Worm (Caenorhabditis elegans) whole organism, late embryonic: ENCODE measurements around the gene nex-1.

Experiments used
- F13H6.1 ChIP-seq: sonication (generic microtip); optimal IDR thresholded peaks from 2 replicates; lab custom pipeline; 2016; ENCODE audit warnings: missing genetic modification characterization, missing compliant biosample characterization
- Y22D7AL.16 ChIP-seq: sonication (generic microtip); optimal IDR thresholded peaks from 2 replicates; lab custom pipeline; 2016; ENCODE audit warnings: missing genetic modification characterization, missing compliant biosample characterization
- ahr-1 ChIP-seq: sonication (generic microtip); optimal IDR thresholded peaks from 2 replicates; lab custom pipeline; 2016; ENCODE audit warnings: missing genetic modification characterization, missing compliant biosample characterization
- ceh-18 ChIP-seq: sonication (generic microtip); optimal IDR thresholded peaks from 2 replicates; lab custom pipeline; 2016; ENCODE audit warnings: missing genetic modification characterization, missing compliant biosample characterization
- ceh-19 ChIP-seq: fragments of 200-800 bp; sonication (Bioruptor generic); optimal IDR thresholded peaks from 2 replicates; lab custom pipeline; 2018; ENCODE audit warnings: mild to moderate bottlenecking, missing genetic modification characterization, missing compliant biosample characterization
- ceh-2 ChIP-seq: sonication (generic microtip); optimal IDR thresholded peaks from 2 replicates; lab custom pipeline; 2016; ENCODE audit warnings: missing genotype, missing genetic modification characterization, missing compliant biosample characterization
- ceh-24 ChIP-seq: sonication (generic microtip); optimal IDR thresholded peaks from 2 replicates; lab custom pipeline; 2016; ENCODE audit warnings: mild to moderate bottlenecking, missing genetic modification characterization, missing compliant biosample characterization
- ceh-30 ChIP-seq: fragments of 150-350 bp; optimal IDR thresholded peaks from 2 replicates; lab custom pipeline; 2014; ENCODE audit warnings: missing biosample characterization, missing genetic modification characterization
- ceh-31 ChIP-seq: sonication (generic microtip); optimal IDR thresholded peaks from 2 replicates; lab custom pipeline; 2016; ENCODE audit warnings: missing genetic modification characterization, missing compliant biosample characterization
- ceh-45 ChIP-seq: fragments of 200-800 bp; sonication (Bioruptor generic); IDR thresholded peaks from 2 replicates; pipeline ENCODE4 v1.3.6; 2022; ENCODE audit warnings: missing genetic modification reagents, missing genetic modification characterization, missing compliant biosample characterization
- ceh-48 ChIP-seq: sonication (generic microtip); optimal IDR thresholded peaks from 2 replicates; lab custom pipeline; 2016; ENCODE audit warnings: missing genetic modification characterization, inconsistent platforms, missing compliant biosample characterization
- ceh-9 ChIP-seq: sonication (generic microtip); optimal IDR thresholded peaks from 2 replicates; lab custom pipeline; 2016; ENCODE audit warnings: mild to moderate bottlenecking, missing genetic modification characterization, inconsistent platforms, missing compliant biosample characterization
- che-1 ChIP-seq: sonication (generic microtip); optimal IDR thresholded peaks from 2 replicates; lab custom pipeline; 2016; ENCODE audit warnings: mild to moderate bottlenecking, missing genetic modification characterization, missing compliant biosample characterization
- elt-4 ChIP-seq: sonication (generic microtip); optimal IDR thresholded peaks from 2 replicates; lab custom pipeline; 2016; ENCODE audit warnings: missing genetic modification characterization, missing compliant biosample characterization
- ets-4 ChIP-seq: sonication (generic microtip); optimal IDR thresholded peaks from 2 replicates; lab custom pipeline; 2016; ENCODE audit warnings: missing genetic modification characterization, missing compliant biosample characterization
- eyg-1 ChIP-seq: sonication (generic microtip); optimal IDR thresholded peaks from 2 replicates; lab custom pipeline; 2016; ENCODE audit warnings: missing genotype, missing genetic modification characterization, missing compliant biosample characterization
- fax-1 ChIP-seq: sonication (generic microtip); optimal IDR thresholded peaks from 2 replicates; lab custom pipeline; 2016; ENCODE audit warnings: missing genotype, missing genetic modification characterization, missing compliant biosample characterization
- fkh-6 ChIP-seq: sonication (generic microtip); optimal IDR thresholded peaks from 2 replicates; lab custom pipeline; 2016; ENCODE audit warnings: missing genetic modification characterization, missing compliant biosample characterization
- hlh-13 ChIP-seq: fragments of 200-800 bp; sonication (Bioruptor generic); optimal IDR thresholded peaks from 2 replicates; lab custom pipeline; 2018; ENCODE audit warnings: mild to moderate bottlenecking, missing genetic modification characterization, missing compliant biosample characterization
- hlh-30 ChIP-seq: sonication (generic microtip); optimal IDR thresholded peaks from 2 replicates; lab custom pipeline; 2017; ENCODE audit warnings: antibody characterized with exemption, missing genetic modification characterization, missing compliant biosample characterization; ENCODE audit not compliant: insufficient read depth
- hlh-6 ChIP-seq: sonication (generic microtip); optimal IDR thresholded peaks from 2 replicates; lab custom pipeline; 2016; ENCODE audit warnings: missing genotype, missing genetic modification characterization, missing compliant biosample characterization
- hlh-8 ChIP-seq: sonication (generic microtip); optimal IDR thresholded peaks from 2 replicates; lab custom pipeline; 2016; ENCODE audit warnings: missing genotype, missing genetic modification characterization, missing compliant biosample characterization
- lim-6 ChIP-seq: sonication (generic microtip); optimal IDR thresholded peaks from 2 replicates; lab custom pipeline; 2016; ENCODE audit warnings: missing genetic modification characterization, missing compliant biosample characterization
- lin-11 ChIP-seq: fragments of 200-800 bp; sonication (Bioruptor generic); optimal IDR thresholded peaks from 2 replicates; lab custom pipeline; 2018; ENCODE audit warnings: mild to moderate bottlenecking, missing genetic modification characterization, missing compliant biosample characterization
- madf-2 ChIP-seq: sonication (generic microtip); optimal IDR thresholded peaks from 2 replicates; lab custom pipeline; 2017; ENCODE audit warnings: missing genetic modification characterization, missing compliant biosample characterization
- mec-3 ChIP-seq: sonication (generic microtip); optimal IDR thresholded peaks from 2 replicates; lab custom pipeline; 2016; ENCODE audit warnings: borderline replicate concordance, missing genetic modification characterization, missing compliant biosample characterization
- nfya-1 ChIP-seq: sonication (generic microtip); optimal IDR thresholded peaks from 2 replicates; lab custom pipeline; 2017; ENCODE audit warnings: missing genetic modification characterization, mild to moderate bottlenecking, missing compliant biosample characterization, antibody characterized with exemption, moderate library complexity
- npax-4 ChIP-seq: sonication (generic microtip); optimal IDR thresholded peaks from 2 replicates; lab custom pipeline; 2016; ENCODE audit warnings: missing genetic modification characterization, missing compliant biosample characterization
- odd-2 ChIP-seq: sonication (generic microtip); optimal IDR thresholded peaks from 2 replicates; lab custom pipeline; 2017; ENCODE audit warnings: antibody characterized with exemption, mild to moderate bottlenecking, missing genetic modification characterization, missing compliant biosample characterization
- pat-9 ChIP-seq: fragments of 200-800 bp; sonication (Bioruptor generic); optimal IDR thresholded peaks from 2 replicates; lab custom pipeline; 2018; ENCODE audit warnings: mild to moderate bottlenecking, missing genetic modification characterization, moderate library complexity, missing compliant biosample characterization
- pha-2 ChIP-seq: sonication (generic microtip); optimal IDR thresholded peaks from 2 replicates; lab custom pipeline; 2017; ENCODE audit warnings: mild to moderate bottlenecking, missing genetic modification characterization, missing compliant biosample characterization
- pha-4 ChIP-seq: fragments of 150-350 bp; optimal IDR thresholded peaks from 2 replicates; lab custom pipeline; 2018; ENCODE audit warnings: missing biosample characterization, missing genetic modification reagents, missing genetic modification characterization
- pqm-1 ChIP-seq: sonication (generic microtip); optimal IDR thresholded peaks from 2 replicates; lab custom pipeline; 2016; ENCODE audit warnings: missing genetic modification characterization, missing compliant biosample characterization
- pros-1 ChIP-seq: fragments of 150-350 bp; optimal IDR thresholded peaks from 2 replicates; lab custom pipeline; 2014; ENCODE audit warnings: missing biosample characterization, missing genetic modification reagents, missing genetic modification characterization
- ref-2 ChIP-seq: sonication (generic microtip); optimal IDR thresholded peaks from 2 replicates; lab custom pipeline; 2016; ENCODE audit warnings: missing genetic modification characterization, missing compliant biosample characterization
- rnt-1 ChIP-seq: sonication (generic microtip); optimal IDR thresholded peaks from 2 replicates; lab custom pipeline; 2016; ENCODE audit warnings: missing genetic modification characterization, missing compliant biosample characterization
- sox-4 ChIP-seq: sonication (generic microtip); optimal IDR thresholded peaks from 2 replicates; lab custom pipeline; 2017; ENCODE audit warnings: mild to moderate bottlenecking, missing genetic modification characterization, inconsistent platforms, missing compliant biosample characterization
- tbx-2 ChIP-seq: sonication (generic microtip); optimal IDR thresholded peaks from 2 replicates; lab custom pipeline; 2016; ENCODE audit warnings: missing genetic modification characterization, missing compliant biosample characterization
- tbx-7 ChIP-seq: sonication (generic microtip); optimal IDR thresholded peaks from 2 replicates; lab custom pipeline; 2016; ENCODE audit warnings: missing genotype, missing genetic modification characterization, missing compliant biosample characterization
- ttx-3 ChIP-seq: sonication (generic microtip); optimal IDR thresholded peaks from 2 replicates; lab custom pipeline; 2016; ENCODE audit warnings: missing genetic modification reagents, missing genetic modification characterization, missing compliant biosample characterization
- unc-3 ChIP-seq, 2 experiments: fragments of 200-800 bp in 1 of 2; sonication (Bioruptor generic) in 1 of 2; sonication (generic microtip) in 1 of 2; conservative IDR thresholded peaks in 1 of 2; optimal IDR thresholded peaks in 1 of 2; 2 replicates each; pipeline versions ENCODE4 v1.3.6 to Lab custom; 2016 to 2022; ENCODE audit warnings: missing compliant biosample characterization in 2 of 2, missing genetic modification characterization in 2 of 2, missing genetic modification reagents in 1 of 2
- unc-42 ChIP-seq: sonication (generic microtip); optimal IDR thresholded peaks from 2 replicates; lab custom pipeline; 2016; ENCODE audit warnings: missing genotype, missing genetic modification characterization, missing compliant biosample characterization
- unc-55 ChIP-seq: sonication (generic microtip); optimal IDR thresholded peaks from 2 replicates; lab custom pipeline; 2017; ENCODE audit warnings: missing biosample characterization, missing genetic modification reagents, missing genetic modification characterization
- zip-5 ChIP-seq: sonication (generic microtip); optimal IDR thresholded peaks from 2 replicates; lab custom pipeline; 2016; ENCODE audit warnings: missing genetic modification characterization, missing compliant biosample characterization

Gene nex-1

DNA sequence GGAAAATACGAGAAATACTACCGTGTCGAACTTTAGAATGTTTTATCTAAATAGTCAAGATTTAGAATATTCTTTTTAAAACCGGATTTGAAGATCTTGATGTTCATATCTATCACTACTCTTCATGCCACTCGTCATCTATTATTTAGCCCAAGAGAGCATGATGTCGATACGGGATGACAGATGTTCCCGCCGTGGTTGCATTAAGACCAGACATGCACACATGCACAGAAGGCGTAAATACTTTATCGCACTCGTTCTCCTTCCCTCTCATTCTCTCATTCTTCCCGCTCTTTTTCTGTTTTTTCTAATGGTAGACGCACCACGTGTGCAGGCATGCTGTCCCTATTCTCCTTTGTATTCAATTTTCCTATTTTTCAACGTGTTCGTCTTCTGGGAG is 42.0 kb upstream of the nex-1 start:
- TF ChIP-seq unc-42 (tag; lab: Kevin White, UChicago) (peak; percentile 33), hlh-30 (tag; lab: Kevin White, UChicago) (peak; percentile 50), hlh-8 (tag; lab: Kevin White, UChicago) (peak; percentile 40), pha-2 (tag; lab: Kevin White, UChicago) (no peak)
- TF ChIP-seq, all 69 proteins: peak for 3

DNA sequence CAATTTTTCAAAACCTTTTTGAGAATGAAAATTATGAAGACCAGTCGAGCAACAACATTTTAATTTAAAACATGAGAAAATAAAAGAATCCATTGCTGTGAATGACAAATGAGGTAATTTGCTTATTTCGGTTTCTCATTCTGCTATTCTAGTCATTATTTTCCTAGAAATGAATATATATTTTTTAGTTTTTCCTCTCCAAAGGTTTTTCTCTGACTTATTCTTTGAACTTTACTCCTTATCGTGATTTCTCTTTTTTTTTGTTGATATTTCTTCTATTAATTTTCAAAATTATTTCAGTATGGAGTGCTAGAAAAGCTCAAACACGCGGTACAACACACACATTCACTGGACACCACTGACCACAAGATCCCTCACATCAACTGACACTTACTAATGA is 39.8 kb upstream of the nex-1 start, which contains the start of gene pup-2:
Gene pup-2 (plus strand): TSS at position 301 of the 400 bp plus-strand sequence.
- TF ChIP-seq pat-9 (tag; lab: Kevin White, UChicago) (no peak), ttx-3 (tag; lab: Kevin White, UChicago) (no peak), ahr-1 (tag; lab: Kevin White, UChicago) (no peak), ceh-18 (no peak), tbx-7 (tag; lab: Kevin White, UChicago) (no peak), ceh-24 (no peak), ceh-31 (tag; lab: Kevin White, UChicago) (no peak), ref-2 (tag; lab: Kevin White, UChicago) (no peak), fax-1 (tag; lab: Kevin White, UChicago) (no peak), tbx-2 (tag; lab: Kevin White, UChicago) (no peak), ceh-30 (tag; lab: Kevin White, UChicago) (no peak), unc-42 (tag; lab: Kevin White, UChicago) (no peak), lin-11 (no peak), Y22D7AL.16 (tag; lab: Kevin White, UChicago) (no peak), hlh-6 (tag; lab: Kevin White, UChicago) (no peak), ceh-45 (GFP tag; lab: Robert Waterston, UW) (no peak), rnt-1 (tag; lab: Kevin White, UChicago) (no peak), pros-1 (tag; lab: Kevin White, UChicago) (no peak)

DNA sequence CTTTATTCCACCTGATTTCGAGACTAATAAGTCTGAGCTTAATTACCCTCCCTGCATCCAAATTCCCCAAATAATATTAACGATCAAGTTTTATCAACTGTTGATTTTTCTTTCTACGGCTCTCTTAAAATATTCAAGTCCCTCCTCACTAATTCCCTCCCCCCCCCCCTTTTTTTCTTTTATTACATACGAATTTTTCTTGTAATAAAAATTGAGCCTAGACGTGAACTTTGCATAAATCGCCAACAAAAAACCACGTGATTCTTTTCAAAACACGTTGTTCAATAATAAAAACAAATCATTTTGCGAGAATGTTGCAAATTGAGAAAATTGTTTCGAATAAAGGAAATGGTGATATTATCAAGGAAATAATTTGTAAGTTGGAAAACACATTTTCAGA is 37.0 kb upstream of the nex-1 start, which contains the start of gene K10D2.8:
Gene K10D2.8 (plus strand): TSS at position 301 of the 400 bp plus-strand sequence.
- no peak for TF ChIP-seq fkh-6
- TF ChIP-seq mec-3 (tag; lab: Kevin White, UChicago), result no peak
- no peak for TF ChIP-seq ceh-45 (GFP tag; lab: Robert Waterston, UW)
- TF ChIP-seq zip-5 (tag; lab: Kevin White, UChicago), result no peak
- no peak for TF ChIP-seq hlh-30 (tag; lab: Kevin White, UChicago)
- no peak for TF ChIP-seq ets-4 (tag; lab: Kevin White, UChicago)
- no peak for TF ChIP-seq madf-2 (tag; lab: Kevin White, UChicago)
- no peak for TF ChIP-seq pros-1 (tag; lab: Kevin White, UChicago)
- TF ChIP-seq ceh-18, result no peak
- no peak for TF ChIP-seq pha-2 (tag; lab: Kevin White, UChicago)
- no peak for TF ChIP-seq ceh-9
- no peak for TF ChIP-seq pha-4

DNA sequence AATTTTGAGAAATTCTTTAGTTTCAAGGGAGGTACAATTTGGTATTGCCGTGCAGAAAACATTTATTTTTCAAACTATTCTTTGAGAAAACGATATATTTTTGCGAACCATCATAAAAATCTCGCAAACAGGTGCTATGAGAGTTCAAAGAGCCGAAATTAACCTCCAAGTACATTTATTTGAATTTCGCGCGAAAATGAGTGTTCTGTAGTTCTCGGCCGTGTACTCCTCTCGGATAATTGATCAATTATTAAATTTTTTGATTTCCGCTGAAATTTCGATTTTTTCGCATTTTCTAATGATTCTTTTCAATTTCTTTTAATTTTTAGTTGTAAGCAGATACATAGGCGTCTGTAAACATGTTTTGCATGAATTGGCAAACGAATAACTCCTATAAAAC is 35.2 kb upstream of the nex-1 start:
- TF ChIP-seq odd-2 (tag; lab: Kevin White, UChicago) (no peak), pat-9 (tag; lab: Kevin White, UChicago) (no peak), unc-55 (GFP tag; lab: Kevin White, UChicago) (no peak), ets-4 (tag; lab: Kevin White, UChicago) (peak; percentile 91), ceh-30 (tag; lab: Kevin White, UChicago) (no peak), fkh-6 (no peak), ceh-48 (tag; lab: Kevin White, UChicago) (no peak), hlh-13 (GFP tag; lab: Kevin White, UChicago) (no peak), rnt-1 (tag; lab: Kevin White, UChicago) (no peak), ceh-19 (GFP tag; lab: Kevin White, UChicago) (no peak), ceh-31 (tag; lab: Kevin White, UChicago) (peak; percentile 47), elt-4 (tag; lab: Kevin White, UChicago) (no peak), eyg-1 (tag; lab: Kevin White, UChicago) (no peak), unc-42 (tag; lab: Kevin White, UChicago) (no peak), che-1 (tag; lab: Kevin White, UChicago) (no peak), pha-2 (tag; lab: Kevin White, UChicago) (no peak), nfya-1 (tag; lab: Kevin White, UChicago) (no peak), madf-2 (tag; lab: Kevin White, UChicago) (no peak), pqm-1 (tag; lab: Kevin White, UChicago) (no peak), tbx-2 (tag; lab: Kevin White, UChicago) (no peak), unc-3 (GFP tag; conservative IDR thresholded peaks at IDR 0.05; lab: Robert Waterston, UW) (no peak), unc-3 (tag; optimal IDR thresholded peaks at IDR 0.05; lab: Kevin White, UChicago) (no peak), ceh-2 (tag; lab: Kevin White, UChicago) (peak; percentile 20), ttx-3 (tag; lab: Kevin White, UChicago) (no peak), npax-4 (tag; lab: Kevin White, UChicago) (no peak), ahr-1 (tag; lab: Kevin White, UChicago) (no peak), F13H6.1 (tag; lab: Kevin White, UChicago) (no peak), ref-2 (tag; lab: Kevin White, UChicago) (peak; percentile 50), sox-4 (tag; lab: Kevin White, UChicago) (no peak), lim-6 (tag; lab: Kevin White, UChicago) (peak; percentile 21)
